Fruit fly (Drosophila melanogaster): Measurements from ENCODE around the gene CG44325.

CG44325 gene

dm6 chrX:9078263-9078662 is at the start of gene CG44325:
CG44325 (minus strand) TSS chrX:9078499.
- no peak for TF ChIP-seq noc (tag; optimal IDR thresholded peaks at IDR 0.05)

- no peak for TF ChIP-seq noc (tag; optimal IDR thresholded peaks at IDR 0.05)
Observed at dm6 chrX:9128012-9128280, 49.6 kb upstream of the CG44325 start.

dm6 chrX:9127264-9128011 is 49.1 kb upstream of the CG44325 start:
- no peak for TF ChIP-seq noc (tag; optimal IDR thresholded peaks at IDR 0.05)

dm6 chrX:9122492-9122891 is 44.2 kb upstream of the CG44325 start:
- no peak for TF ChIP-seq noc (tag; optimal IDR thresholded peaks at IDR 0.05)

- no peak for TF ChIP-seq noc (tag; optimal IDR thresholded peaks at IDR 0.05)
Observed at dm6 chrX:9120828-9121754, 42.8 kb upstream of the CG44325 start.

dm6 chrX:9119671-9120364 is 41.5 kb upstream of the CG44325 start:
- TF ChIP-seq noc (tag; optimal IDR thresholded peaks at IDR 0.05): no peak

dm6 chrX:9118961-9119633 is 40.8 kb upstream of the CG44325 start:
- no peak for TF ChIP-seq noc (tag; optimal IDR thresholded peaks at IDR 0.05)

dm6 chrX:9117831-9118230 is 39.5 kb upstream of the CG44325 start:
- TF ChIP-seq noc (tag; optimal IDR thresholded peaks at IDR 0.05): no peak

dm6 chrX:9110155-9110909 is 32.0 kb upstream of the CG44325 start:
- no peak for TF ChIP-seq noc (tag; optimal IDR thresholded peaks at IDR 0.05)

dm6 chrX:9109072-9109844 is 31.0 kb upstream of the CG44325 start:
- no peak for TF ChIP-seq noc (tag; optimal IDR thresholded peaks at IDR 0.05)

dm6 chrX:9108387-9108786 is 30.1 kb upstream of the CG44325 start, which contains the start of gene AP-1gamma:
AP-1gamma (plus strand) TSS chrX:9108691.
- TF ChIP-seq noc (tag; optimal IDR thresholded peaks at IDR 0.05): no peak

- no peak for TF ChIP-seq noc (tag; optimal IDR thresholded peaks at IDR 0.05)
Observed at dm6 chrX:9106775-9107283, 28.5 kb upstream of the CG44325 start, which contains the start of gene Arfrp1. Arfrp1 (plus strand) TSS chrX:9107069.

dm6 chrX:9106212-9106774 is 28.0 kb upstream of the CG44325 start, which contains the start of gene Bx42:
Bx42 (minus strand) TSS chrX:9106604.
- no peak for TF ChIP-seq noc (tag; optimal IDR thresholded peaks at IDR 0.05)

All from whole organism, larva.